Worm (Caenorhabditis elegans): ENCODE results near the gene C05B5.12.

DNA sequence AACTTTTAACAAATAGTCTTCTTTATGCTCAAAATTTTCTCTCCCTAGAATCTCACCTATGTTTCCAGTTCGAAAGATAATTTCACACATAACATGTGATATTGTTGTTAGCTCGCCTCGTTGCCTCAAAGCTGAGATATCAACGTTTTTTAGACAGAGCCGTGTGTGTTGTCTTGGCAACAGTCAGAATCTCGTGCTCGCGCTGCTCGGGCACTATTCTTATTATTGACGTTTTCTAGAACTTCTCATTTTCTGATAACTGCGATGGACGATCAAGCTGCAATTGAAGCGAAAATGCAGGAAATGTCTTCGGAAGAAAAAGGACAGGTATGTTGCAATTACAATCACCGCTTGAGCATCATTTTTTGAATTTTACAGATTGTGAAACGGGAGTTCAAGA, 48.6 kb downstream of the C05B5.12 start, which contains the start of gene xbx-3:
- TF ChIP-seq him-1 (tag; optimal IDR thresholded peaks at IDR 0.05) (no peak), dao-5 (tag; optimal IDR thresholded peaks at IDR 0.05) (no peak)

Data from whole organism, L4/young adult.